Fruit fly (Drosophila melanogaster) whole organism, larva: Measurements from ENCODE around the gene Vps26.

Experiments
- noc ChIP-seq: fragments of 200-800 bp; sonication (Bioruptor generic); optimal IDR thresholded peaks from 3 replicates; lab custom pipeline; 2019; ENCODE audit warnings: missing biosample characterization, mild to moderate bottlenecking, missing genetic modification characterization, moderate library complexity

Gene Vps26

dm6 chrX:1899445-1900085 lies 25.9 kb downstream of the Vps26 start:
- no peak for TF ChIP-seq noc (tag; lab: Kevin White, UChicago)

dm6 chrX:1900123-1900818 lies 26.6 kb downstream of the Vps26 start, which contains the start of gene arm:
TSS of gene arm (minus strand) at chrX:1900646.
- TF ChIP-seq noc (tag; lab: Kevin White, UChicago): peak; percentile 26

dm6 chrX:1901605-1902136 lies 28.0 kb downstream of the Vps26 start, which contains the start of gene Ldaf1:
TSS of gene Ldaf1 (minus strand) at chrX:1901911.
- no peak for TF ChIP-seq noc (tag; lab: Kevin White, UChicago)

- TF ChIP-seq noc (tag; lab: Kevin White, UChicago): no peak
Measured at dm6 chrX:1903077-1903476, 29.4 kb downstream of the Vps26 start, which contains the start of gene CG32801. TSS of gene CG32801 (minus strand) at chrX:1903177.

- no peak for TF ChIP-seq noc (tag; lab: Kevin White, UChicago)
Measured at dm6 chrX:1903968-1904367, 30.3 kb downstream of the Vps26 start.

dm6 chrX:1907727-1908264 lies 34.1 kb downstream of the Vps26 start, which contains the start of gene mip130:
TSS of gene mip130 (plus strand) at chrX:1908239.
- peak; percentile 71 for TF ChIP-seq noc (tag; lab: Kevin White, UChicago)

- TF ChIP-seq noc (tag; lab: Kevin White, UChicago): no peak
Measured at dm6 chrX:1908757-1909156, 35.1 kb downstream of the Vps26 start, which contains the start of the genes Edem1 and Rbcn-3B. TSS of gene Edem1 (minus strand) at chrX:1908827. TSS of gene Rbcn-3B (plus strand) at chrX:1908920.

dm6 chrX:1909533-1909932 lies 35.9 kb downstream of the Vps26 start:
- TF ChIP-seq noc (tag; lab: Kevin White, UChicago): no peak

- no peak for TF ChIP-seq noc (tag; lab: Kevin White, UChicago)
Measured at dm6 chrX:1922765-1923501, 49.3 kb downstream of the Vps26 start, which contains the start of the genes eIF2Bepsilon and Ocrl. TSS of gene eIF2Bepsilon (minus strand) at chrX:1922874. TSS of gene Ocrl (plus strand) at chrX:1922981.
